Worm (Caenorhabditis elegans) whole organism, early embryonic: ENCODE measurements around the gene C17C3.15.

Experiments
- F13C5.2 ChIP-seq: sonication (generic microtip); optimal IDR thresholded peaks from 2 replicates; lab custom pipeline; 2017; ENCODE audit warnings: mild to moderate bottlenecking, missing genetic modification characterization, inconsistent platforms, missing compliant biosample characterization
- aly-1 ChIP-seq: sonication (generic microtip); optimal IDR thresholded peaks from 2 replicates; lab custom pipeline; 2016; ENCODE audit warnings: missing genetic modification characterization, missing compliant biosample characterization
- ama-1 ChIP-seq: fragments of 150-350 bp; optimal IDR thresholded peaks from 2 replicates; lab custom pipeline; 2014
- ceh-36 ChIP-seq: sonication (generic microtip); optimal IDR thresholded peaks from 2 replicates; lab custom pipeline; 2016; ENCODE audit warnings: missing genetic modification characterization, inconsistent platforms, missing compliant biosample characterization
- flt-1 ChIP-seq: fragments of 200-800 bp; sonication (Bioruptor generic); IDR thresholded peaks from 2 replicates; pipeline ENCODE4 v1.3.6; 2022; ENCODE audit warnings: missing genetic modification characterization, missing compliant biosample characterization
- pes-1 ChIP-seq: fragments of 200-800 bp; sonication (Bioruptor generic); IDR thresholded peaks from 2 replicates; pipeline ENCODE4 v1.3.6; 2022; ENCODE audit warnings: missing genetic modification reagents, missing genetic modification characterization, missing compliant biosample characterization
- sea-1 ChIP-seq: fragments of 200-800 bp; sonication (Bioruptor generic); conservative IDR thresholded peaks from 2 replicates; pipeline ENCODE4 v1.3.6; 2022; ENCODE audit warnings: missing genetic modification characterization, missing compliant biosample characterization

DNA sequence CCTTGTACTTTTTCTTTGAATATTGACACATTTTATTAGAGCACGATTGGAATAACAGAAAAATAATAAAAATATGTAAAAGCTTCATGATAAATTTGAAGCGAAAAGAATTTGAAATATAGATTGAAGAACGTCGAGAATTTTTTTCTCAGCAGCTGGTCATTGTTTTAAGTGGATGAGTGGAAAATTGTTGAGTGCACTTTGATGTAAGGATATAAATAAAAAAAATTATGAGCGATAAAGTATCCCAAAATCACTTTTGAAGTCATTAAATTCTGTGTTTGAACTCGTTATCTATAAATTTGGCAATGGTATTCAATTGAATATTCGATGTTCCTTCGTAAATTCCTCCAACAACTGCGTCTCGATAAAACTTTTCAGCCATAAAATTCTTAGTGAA lies 25.7 kb upstream of the C17C3.15 start, which contains the start of gene ins-13:
- TF ChIP-seq ceh-36 (tag; lab: Kevin White, UChicago) (no peak), aly-1 (no peak), flt-1 (GFP tag; lab: Robert Waterston, UW) (no peak), ama-1 (lab: Kevin White, UChicago) (no peak), pes-1 (GFP tag; lab: Robert Waterston, UW) (no peak), F13C5.2 (tag; lab: Kevin White, UChicago) (no peak), sea-1 (no peak)
